Worm (Caenorhabditis elegans): Measurements from ENCODE around the gene gld-3.

DNA sequence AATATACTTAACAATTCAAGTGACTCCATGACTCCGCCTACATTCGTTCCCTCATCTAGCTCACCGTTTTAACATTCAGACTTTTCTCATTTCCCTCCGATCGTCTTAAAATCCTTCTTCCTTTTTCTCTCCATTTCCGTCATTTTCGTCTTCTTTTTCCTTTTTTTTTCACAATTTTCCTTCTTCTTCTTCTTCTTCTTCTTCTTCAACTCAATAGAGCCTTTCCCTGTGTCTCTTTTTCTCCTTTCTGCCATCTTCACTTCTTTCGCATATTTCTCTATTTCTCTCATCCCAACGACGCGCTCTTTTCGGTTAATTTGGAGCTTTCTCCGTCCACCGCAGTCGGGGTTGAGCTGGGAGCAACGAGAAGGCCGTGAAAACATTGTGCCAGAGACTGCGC lies 50.2 kb downstream of the gld-3 start:
- TF ChIP-seq pha-4 (tag; optimal IDR thresholded peaks at IDR 0.05) (no peak), nhr-76 (tag; optimal IDR thresholded peaks at IDR 0.05) (no peak), nfya-1 (tag; optimal IDR thresholded peaks at IDR 0.05; ENCODE audit: insufficient read depth) (peak; percentile 58), ama-1 (optimal IDR thresholded peaks at IDR 0.05) (no peak), fkh-10 (GFP tag; optimal IDR thresholded peaks at IDR 0.05) (peak; percentile 72), lin-39 (tag; optimal IDR thresholded peaks at IDR 0.05) (no peak), pqm-1 (tag; optimal IDR thresholded peaks at IDR 0.05) (no peak)

All from whole organism, L3 larva.